Worm (Caenorhabditis elegans): ENCODE results near the gene pfd-5.

ce11 chrIII:7207903-7208497 lies 9.3 kb upstream of the pfd-5 start, which contains the start of gene rpl-6:
- peak; percentile 48 for TF ChIP-seq snpc-4 (tag; optimal IDR thresholded peaks at IDR 0.05)
- peak; percentile 77 for TF ChIP-seq skn-1 (tag; optimal IDR thresholded peaks at IDR 0.05)
- TF ChIP-seq elt-3 (tag; optimal IDR thresholded peaks at IDR 0.05) = peak in 1 of 3 experiments; percentile 72
- peak; percentile 35 for TF ChIP-seq jun-1 (tag; optimal IDR thresholded peaks at IDR 0.05)
- no peak for TF ChIP-seq aly-2 (tag; optimal IDR thresholded peaks at IDR 0.05)
- TF ChIP-seq elt-1 (tag; optimal IDR thresholded peaks at IDR 0.05) = peak; percentile 18
- TF ChIP-seq pqm-1 (tag; optimal IDR thresholded peaks at IDR 0.05) = peak; percentile 67
- TF ChIP-seq nhr-11 (tag; optimal IDR thresholded peaks at IDR 0.05) = no peak
- TF ChIP-seq pha-4 (tag; optimal IDR thresholded peaks at IDR 0.05) = peak; percentile 98
- TF ChIP-seq egl-27 (tag; optimal IDR thresholded peaks at IDR 0.05) = peak; percentile 72
- peak; percentile 59 for TF ChIP-seq ama-1 (optimal IDR thresholded peaks at IDR 0.05)
- TF ChIP-seq fkh-2 (tag; optimal IDR thresholded peaks at IDR 0.05) = no peak
- TF ChIP-seq nhr-77 (tag; optimal IDR thresholded peaks at IDR 0.05) = no peak
- TF ChIP-seq ZK546.5 (tag; optimal IDR thresholded peaks at IDR 0.05) = peak; percentile 22

Data from whole organism, L3 larva.